Worm (Caenorhabditis elegans) whole organism, midembryonic: ENCODE results near the gene R13A5.15.

Experiments used
- T22C8.4 ChIP-seq: fragments of 200-800 bp; sonication (Bioruptor generic); IDR thresholded peaks from 2 replicates; pipeline ENCODE4 v1.3.6; 2022; ENCODE audit warnings: missing genetic modification characterization, missing compliant biosample characterization
- flt-1 ChIP-seq: fragments of 200-800 bp; sonication (Bioruptor generic); IDR thresholded peaks from 2 replicates; pipeline ENCODE4 v1.3.6; 2022; ENCODE audit warnings: missing genetic modification characterization, missing compliant biosample characterization
- klf-2 ChIP-seq: fragments of 200-800 bp; sonication (Bioruptor generic); conservative IDR thresholded peaks from 2 replicates; pipeline ENCODE4 v1.3.6; 2022; ENCODE audit warnings: missing genetic modification reagents, missing genetic modification characterization, missing compliant biosample characterization
- ztf-23 ChIP-seq: fragments of 200-800 bp; sonication (Bioruptor generic); IDR thresholded peaks from 2 replicates; pipeline ENCODE4 v1.3.6; 2022; ENCODE audit warnings: missing genetic modification reagents, missing genetic modification characterization, missing compliant biosample characterization

DNA sequence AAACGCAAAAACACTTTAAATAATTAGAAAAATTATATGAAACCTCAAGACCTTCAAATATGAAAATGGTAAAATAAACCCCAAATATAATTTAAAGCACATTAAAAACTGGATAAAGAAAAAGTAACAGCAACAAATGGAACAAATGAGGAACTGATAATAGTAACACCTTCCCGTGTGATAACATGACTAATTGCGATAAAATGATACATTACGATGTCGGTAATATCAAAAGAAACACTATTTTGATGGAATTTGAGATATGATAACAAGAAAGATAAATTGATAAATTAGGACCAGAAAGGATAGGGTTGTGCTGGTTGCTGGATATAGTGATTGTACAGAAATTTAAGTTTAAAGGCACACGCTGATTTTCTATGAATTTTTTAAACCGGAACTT, 46.1 kb downstream of the R13A5.15 start:
- no peak for TF ChIP-seq ztf-23 (GFP tag; lab: Robert Waterston, UW)
- no peak for TF ChIP-seq T22C8.4 (GFP tag; lab: Robert Waterston, UW)
- no peak for TF ChIP-seq flt-1 (GFP tag; lab: Robert Waterston, UW)
- TF ChIP-seq klf-2 (GFP tag; lab: Robert Waterston, UW): no peak
